Fruit fly (Drosophila melanogaster) whole organism, prepupa: ENCODE data around the gene cdi.

ENCODE experiments used
- Blimp-1 ChIP-seq: fragments of 200-800 bp; sonication (Bioruptor generic); optimal IDR thresholded peaks from 3 replicates; lab custom pipeline; 2017; ENCODE audit warnings: missing biosample characterization, missing genetic modification characterization, mild to moderate bottlenecking, moderate library complexity, missing genetic modification reagents
- CG10631 ChIP-seq: fragments of 200-800 bp; sonication (Bioruptor generic); optimal IDR thresholded peaks from 2 replicates; lab custom pipeline; 2016; ENCODE audit warnings: missing biosample characterization, missing genetic modification characterization
- CG10669 ChIP-seq: fragments of 200-800 bp; sonication (Bioruptor generic); optimal IDR thresholded peaks from 3 replicates; lab custom pipeline; 2018; ENCODE audit warnings: missing biosample characterization, mild to moderate bottlenecking, missing genetic modification characterization, moderate library complexity
- CG11294 ChIP-seq: fragments of 200-800 bp; sonication (Bioruptor generic); IDR thresholded peaks from 2 replicates; pipeline ENCODE4 v1.3.6; 2022; ENCODE audit warnings: missing biosample characterization, missing genetic modification characterization
- CG11762 ChIP-seq: fragments of 200-800 bp; sonication (Bioruptor generic); optimal IDR thresholded peaks from 3 replicates; lab custom pipeline; 2016; ENCODE audit warnings: missing biosample characterization, missing genetic modification characterization; ENCODE audit not compliant: insufficient read depth
- CG11902 ChIP-seq: fragments of 200-800 bp; sonication (Bioruptor generic); optimal IDR thresholded peaks from 3 replicates; lab custom pipeline; 2016; ENCODE audit warnings: missing biosample characterization, missing genetic modification characterization
- CG15336 ChIP-seq: fragments of 200-800 bp; sonication (Bioruptor generic); IDR thresholded peaks from 2 replicates; pipeline ENCODE4 v1.3.6; 2022; ENCODE audit warnings: missing biosample characterization, missing genetic modification characterization
- CG1621 ChIP-seq: fragments of 200-800 bp; sonication (Bioruptor generic); optimal IDR thresholded peaks from 3 replicates; lab custom pipeline; 2018; ENCODE audit warnings: missing biosample characterization, mild to moderate bottlenecking, missing genetic modification characterization
- CG3032 ChIP-seq: fragments of 200-800 bp; optimal IDR thresholded peaks from 2 replicates; lab custom pipeline; 2019; ENCODE audit warnings: missing biosample characterization, mild to moderate bottlenecking, missing genetic modification characterization, moderate library complexity
- CG31627 ChIP-seq: fragments of 200-800 bp; sonication (Bioruptor generic); optimal IDR thresholded peaks from 3 replicates; lab custom pipeline; 2016; ENCODE audit warnings: missing biosample characterization, missing genetic modification characterization
- CG32006 ChIP-seq: fragments of 200-800 bp; sonication (Bioruptor generic); optimal IDR thresholded peaks from 3 replicates; lab custom pipeline; 2017; ENCODE audit warnings: missing biosample characterization, mild to moderate bottlenecking, missing genetic modification characterization
- CG34406 ChIP-seq: fragments of 200-800 bp; sonication (Bioruptor generic); optimal IDR thresholded peaks from 3 replicates; lab custom pipeline; 2016; ENCODE audit warnings: missing biosample characterization, missing genetic modification characterization
- CG3919 ChIP-seq: fragments of 200-800 bp; sonication (Bioruptor generic); optimal IDR thresholded peaks from 3 replicates; lab custom pipeline; 2016; ENCODE audit warnings: missing biosample characterization, missing genetic modification characterization
- CG4318 ChIP-seq: fragments of 200-800 bp; sonication (Bioruptor generic); optimal IDR thresholded peaks from 3 replicates; lab custom pipeline; 2017; ENCODE audit warnings: missing biosample characterization, mild to moderate bottlenecking, missing genetic modification characterization
- CG6163 ChIP-seq: fragments of 200-800 bp; sonication (Bioruptor generic); IDR thresholded peaks from 3 replicates; pipeline ENCODE4 v1.3.6; 2022; ENCODE audit warnings: missing biosample characterization, missing genetic modification characterization
- CG6792 ChIP-seq: fragments of 200-800 bp; sonication (Bioruptor generic); optimal IDR thresholded peaks from 3 replicates; lab custom pipeline; 2016; ENCODE audit warnings: missing biosample characterization, missing genetic modification characterization
- CG6854 ChIP-seq: fragments of 200-800 bp; sonication (Bioruptor generic); optimal IDR thresholded peaks from 2 replicates; lab custom pipeline; 2017; ENCODE audit warnings: missing biosample characterization, mild to moderate bottlenecking, missing genetic modification characterization
- CG8119 ChIP-seq: fragments of 200-800 bp; sonication (Bioruptor generic); IDR thresholded peaks from 3 replicates; pipeline ENCODE4 v1.3.6; 2022; ENCODE audit warnings: missing biosample characterization, missing genetic modification characterization
- CG8319 ChIP-seq: fragments of 200-800 bp; sonication (Bioruptor generic); optimal IDR thresholded peaks from 3 replicates; lab custom pipeline; 2016; ENCODE audit warnings: missing biosample characterization, missing genetic modification characterization
- CG8632 ChIP-seq: fragments of 200-800 bp; sonication (Bioruptor generic); optimal IDR thresholded peaks from 3 replicates; lab custom pipeline; 2016; ENCODE audit warnings: missing biosample characterization, missing genetic modification characterization
- CG9139 ChIP-seq: fragments of 200-800 bp; sonication (Bioruptor generic); optimal IDR thresholded peaks from 3 replicates; lab custom pipeline; 2017; ENCODE audit warnings: missing biosample characterization, mild to moderate bottlenecking, missing genetic modification characterization
- Eip75B ChIP-seq: fragments of 200-800 bp; sonication (Bioruptor generic); optimal IDR thresholded peaks from 3 replicates; lab custom pipeline; 2016; ENCODE audit warnings: missing biosample characterization, missing genetic modification characterization
- Eip78C ChIP-seq: fragments of 200-800 bp; sonication (Bioruptor generic); peaks from one replicate; lab custom pipeline; 2016; ENCODE audit warnings: missing biosample characterization, missing genetic modification characterization
- Eip93F ChIP-seq: fragments of 200-800 bp; sonication (Bioruptor generic); optimal IDR thresholded peaks from 2 replicates; lab custom pipeline; 2016; ENCODE audit warnings: missing biosample characterization, mild to moderate bottlenecking, missing genetic modification characterization
- Ets21C ChIP-seq: fragments of 200-800 bp; sonication (Bioruptor generic); optimal IDR thresholded peaks from 3 replicates; lab custom pipeline; 2016; ENCODE audit warnings: missing biosample characterization, missing genetic modification characterization
- Ets96B ChIP-seq: fragments of 200-800 bp; optimal IDR thresholded peaks from 2 replicates; lab custom pipeline; 2019; ENCODE audit warnings: missing biosample characterization, mild to moderate bottlenecking, missing genetic modification characterization, moderate library complexity
- Gug ChIP-seq: fragments of 200-800 bp; sonication (Bioruptor generic); IDR thresholded peaks from 2 replicates; pipeline ENCODE4 v1.3.6; 2022; ENCODE audit warnings: missing biosample characterization, missing genetic modification characterization
- Hr38 ChIP-seq: sonication (Bioruptor generic); optimal IDR thresholded peaks from 2 replicates; lab custom pipeline; 2016; ENCODE audit warnings: missing biosample characterization, missing genetic modification characterization
- Hr39 ChIP-seq: fragments of 200-800 bp; sonication (Bioruptor generic); optimal IDR thresholded peaks from 2 replicates; lab custom pipeline; 2016; ENCODE audit warnings: missing biosample characterization, missing genetic modification characterization
- Lpt ChIP-seq: fragments of 200-800 bp; sonication (Bioruptor generic); optimal IDR thresholded peaks from 3 replicates; lab custom pipeline; 2016; ENCODE audit warnings: missing biosample characterization, missing genetic modification characterization
- Met ChIP-seq: fragments of 200-800 bp; sonication (Bioruptor generic); optimal IDR thresholded peaks from 3 replicates; lab custom pipeline; 2016; ENCODE audit warnings: missing biosample characterization, missing genetic modification characterization
- OdsH ChIP-seq: fragments of 200-800 bp; sonication (Bioruptor generic); optimal IDR thresholded peaks from 3 replicates; lab custom pipeline; 2016; ENCODE audit warnings: missing biosample characterization, missing genetic modification characterization
- Smox ChIP-seq: fragments of 200-800 bp; sonication (Bioruptor generic); optimal IDR thresholded peaks from 3 replicates; lab custom pipeline; 2016; ENCODE audit warnings: missing biosample characterization, missing genetic modification characterization
- Sox14 ChIP-seq: fragments of 200-800 bp; sonication (Bioruptor generic); optimal IDR thresholded peaks from 3 replicates; lab custom pipeline; 2016; ENCODE audit warnings: missing biosample characterization, missing genetic modification characterization
- Sox15 ChIP-seq: fragments of 200-800 bp; sonication (Bioruptor generic); optimal IDR thresholded peaks from 3 replicates; lab custom pipeline; 2016; ENCODE audit warnings: missing biosample characterization, missing genetic modification characterization
- cyc ChIP-seq: fragments of 200-800 bp; sonication (Bioruptor generic); optimal IDR thresholded peaks from 3 replicates; lab custom pipeline; 2016; ENCODE audit warnings: missing biosample characterization, missing genetic modification characterization
- dac ChIP-seq: fragments of 200-800 bp; sonication (Bioruptor generic); optimal IDR thresholded peaks from 2 replicates; lab custom pipeline; 2017; ENCODE audit warnings: missing biosample characterization, mild to moderate bottlenecking, missing genetic modification characterization
- dsx ChIP-seq: fragments of 200-800 bp; optimal IDR thresholded peaks from 3 replicates; lab custom pipeline; 2019; ENCODE audit warnings: missing biosample characterization, mild to moderate bottlenecking, missing genetic modification characterization, moderate library complexity; ENCODE audit not compliant: poor library complexity, severe bottlenecking
- eg ChIP-seq: fragments of 200-800 bp; sonication (Bioruptor generic); IDR thresholded peaks from 3 replicates; pipeline ENCODE4 v1.3.6; 2022; ENCODE audit warnings: missing biosample characterization, missing genetic modification characterization
- fd59A ChIP-seq: fragments of 200-800 bp; sonication (Bioruptor generic); optimal IDR thresholded peaks from 2 replicates; lab custom pipeline; 2017; ENCODE audit warnings: missing biosample characterization, mild to moderate bottlenecking, missing genetic modification characterization, missing genetic modification reagents
- fd85E ChIP-seq: fragments of 200-800 bp; sonication (Bioruptor generic); optimal IDR thresholded peaks from 3 replicates; lab custom pipeline; 2016; ENCODE audit warnings: missing biosample characterization, missing genetic modification characterization
- fkh ChIP-seq: fragments of 200-800 bp; sonication (Bioruptor generic); optimal IDR thresholded peaks from 3 replicates; lab custom pipeline; 2017; ENCODE audit warnings: missing biosample characterization, mild to moderate bottlenecking, missing genetic modification characterization, moderate library complexity
- net ChIP-seq: fragments of 200-800 bp; sonication (Bioruptor generic); optimal IDR thresholded peaks from 3 replicates; lab custom pipeline; 2016; ENCODE audit warnings: missing biosample characterization, missing genetic modification characterization
- pdm3 ChIP-seq: fragments of 200-800 bp; sonication (Bioruptor generic); optimal IDR thresholded peaks from 3 replicates; lab custom pipeline; 2016; ENCODE audit warnings: missing biosample characterization, missing genetic modification characterization
- salr ChIP-seq, 2 experiments: fragments of 200-800 bp; sonication (Bioruptor generic); optimal IDR thresholded peaks; 3 replicates each; lab custom pipeline; 2016 to 2018; ENCODE audit warnings: missing biosample characterization in 2 of 2, missing genetic modification characterization in 2 of 2, mild to moderate bottlenecking in 1 of 2
- spab ChIP-seq: fragments of 200-800 bp; sonication (Bioruptor generic); optimal IDR thresholded peaks from 2 replicates; lab custom pipeline; 2017; ENCODE audit warnings: missing biosample characterization, mild to moderate bottlenecking, missing genetic modification characterization, missing genetic modification reagents
- ss ChIP-seq, 2 experiments: fragments of 200-800 bp; sonication (Bioruptor generic); optimal IDR thresholded peaks; 2 replicates in 1 of 2; 3 replicates in 1 of 2; lab custom pipeline; 2017 to 2018; ENCODE audit warnings: mild to moderate bottlenecking in 2 of 2, missing biosample characterization in 2 of 2, missing genetic modification characterization in 2 of 2, moderate library complexity in 1 of 2
- svp ChIP-seq: fragments of 200-800 bp; sonication (Bioruptor generic); peaks from one replicate; lab custom pipeline; 2016; ENCODE audit warnings: missing biosample characterization, missing genetic modification characterization
- topi ChIP-seq: fragments of 200-800 bp; sonication (Bioruptor generic); optimal IDR thresholded peaks from 3 replicates; lab custom pipeline; 2016; ENCODE audit warnings: missing biosample characterization, missing genetic modification characterization
- vri ChIP-seq: fragments of 200-800 bp; sonication (Bioruptor generic); optimal IDR thresholded peaks from 3 replicates; lab custom pipeline; 2016; ENCODE audit warnings: missing biosample characterization, mild to moderate bottlenecking, missing genetic modification characterization

cdi gene

dm6 chr3R:19075135-19075534 is 18.9 kb downstream of the cdi start (continued):
- TF ChIP-seq eg (GFP tag; lab: Robert Waterston, UW) (peak; percentile 50; the same call in 2 of the 3 replicates), CG8319 (GFP tag; lab: Kevin White, UChicago) (peak; percentile 10)
- TF ChIP-seq, all 60 proteins: peak for 30

dm6 chr3R:19074207-19074606 is 19.9 kb downstream of the cdi start:
- TF ChIP-seq Ets96B (tag; lab: Kevin White, UChicago) (peak; percentile 75), topi (GFP tag; lab: Kevin White, UChicago) (peak; percentile 12), spab (GFP tag; lab: Kevin White, UChicago) (peak; percentile 28), CG31627 (GFP tag; lab: Kevin White, UChicago) (peak; percentile 22), Blimp-1 (no peak), CG1621 (tag; lab: Kevin White, UChicago) (peak; percentile 32), Hr39 (GFP tag; lab: Kevin White, UChicago) (peak; percentile 22), pdm3 (peak; percentile 60), Eip78C (GFP tag; lab: Kevin White, UChicago) (peak; percentile 82), Sox14 (peak; percentile 67), CG11762 (GFP tag; lab: Kevin White, UChicago) (no peak), CG4318 (GFP tag; lab: Kevin White, UChicago) (peak; percentile 34), CG6854 (GFP tag; lab: Kevin White, UChicago) (no peak), Gug (peak; percentile 76), Smox (GFP tag; lab: Kevin White, UChicago) (no peak), net (peak; percentile 50), Ets21C (GFP tag; lab: Kevin White, UChicago) (no peak), CG8119 (GFP tag; lab: Robert Waterston, UW) (peak; percentile 74), CG10669 (GFP tag; lab: Kevin White, UChicago) (peak; percentile 48), fd59A (GFP tag; lab: Kevin White, UChicago) (peak; percentile 10), CG3032 (peak; percentile 29), Sox15 (GFP tag; lab: Kevin White, UChicago) (peak; percentile 2), CG3919 (peak; percentile 71), CG6792 (GFP tag; lab: Kevin White, UChicago) (peak; percentile 50), Eip93F (no peak), svp (peak; percentile 29), ss (GFP tag; optimal IDR thresholded peaks at IDR 0.05; lab: Kevin White, UChicago) (peak in 1 of 2 experiments; percentile 0), CG10631 (GFP tag; lab: Kevin White, UChicago) (peak; percentile 67), dac (no peak), CG8319 (GFP tag; lab: Kevin White, UChicago) (peak; percentile 10), fkh (GFP tag; lab: Kevin White, UChicago) (no peak), Eip75B (GFP tag; lab: Kevin White, UChicago) (peak; percentile 71), cyc (GFP tag; lab: Kevin White, UChicago) (peak; percentile 19), CG15336 (GFP tag; lab: Robert Waterston, UW) (peak; percentile 74), dsx (peak; percentile 47), Lpt (GFP tag; lab: Kevin White, UChicago) (peak; percentile 48), CG9139 (no peak), CG11294 (GFP tag; lab: Robert Waterston, UW) (peak; percentile 77), eg (GFP tag; lab: Robert Waterston, UW) (peak; percentile 85), vri (GFP tag; lab: Kevin White, UChicago) (no peak), OdsH (peak; percentile 53), CG32006 (GFP tag; lab: Kevin White, UChicago) (peak; percentile 73), CG6163 (GFP tag; lab: Robert Waterston, UW) (peak; percentile 91), fd85E (GFP tag; lab: Kevin White, UChicago) (no peak), CG8632 (peak; percentile 6), Met (GFP tag; lab: Kevin White, UChicago) (peak; percentile 18), Hr38 (GFP tag; lab: Kevin White, UChicago) (no peak), CG11902 (GFP tag; lab: Kevin White, UChicago) (no peak), salr (GFP tag; optimal IDR thresholded peaks at IDR 0.05; lab: Kevin White, UChicago) (peak; percentile 12 to 56), CG34406 (GFP tag; lab: Kevin White, UChicago) (peak; percentile 22)
